Worm (Caenorhabditis elegans): Measurements from ENCODE around the gene gtf-2H3.

DNA sequence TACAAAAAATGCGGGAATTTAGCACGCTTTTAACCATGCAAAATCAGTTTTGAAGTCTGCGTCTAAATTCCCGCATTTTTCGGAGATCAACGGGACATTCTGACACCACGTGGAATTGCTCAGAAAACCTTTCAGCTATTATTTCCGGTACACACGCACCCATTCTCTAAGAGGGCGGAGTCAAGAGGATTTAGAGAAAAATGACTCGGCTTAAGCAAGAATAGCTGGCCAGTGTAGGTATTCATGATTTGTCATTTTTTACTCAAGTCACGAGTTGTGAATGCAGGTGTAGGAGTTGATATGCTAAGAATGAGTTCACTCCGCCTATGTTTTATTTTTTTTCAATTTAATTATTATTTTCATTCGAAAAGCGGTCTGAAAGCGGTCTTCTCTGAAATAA lies 30.8 kb upstream of the gtf-2H3 start:
- no peak for TF ChIP-seq ceh-2 (tag; optimal IDR thresholded peaks at IDR 0.05)
- no peak for TF ChIP-seq hlh-30 (tag; optimal IDR thresholded peaks at IDR 0.05; ENCODE audit: insufficient read depth)
- no peak for TF ChIP-seq unc-42 (tag; optimal IDR thresholded peaks at IDR 0.05)
- TF ChIP-seq dmd-4 (tag; optimal IDR thresholded peaks at IDR 0.05; ENCODE audit: borderline replicate concordance) = no peak

All from whole organism, late embryonic.